Fruit fly (Drosophila melanogaster) whole organism, adult: ENCODE results near the gene Nemp.
A peak's percentile ranks its signal among the peaks of the same experiment; 100 is the strongest.

Source experiments
- CG33017 ChIP-seq: fragments of 200-800 bp; sonication (Bioruptor generic); optimal IDR thresholded peaks from 2 replicates; lab custom pipeline; 2018; ENCODE audit warnings: missing biosample characterization, mild to moderate bottlenecking, missing genetic modification characterization, moderate library complexity
- Crg-1 ChIP-seq: fragments of 200-800 bp; sonication (Bioruptor generic); optimal IDR thresholded peaks from 2 replicates; lab custom pipeline; 2016; ENCODE audit warnings: missing biosample characterization, missing genetic modification characterization
- Mnt ChIP-seq: fragments of 200-800 bp; sonication (Bioruptor generic); optimal IDR thresholded peaks from 2 replicates; lab custom pipeline; 2016; ENCODE audit warnings: missing biosample characterization, mild to moderate bottlenecking, missing genetic modification characterization
- ovo ChIP-seq: fragments of 200-800 bp; sonication (Bioruptor generic); optimal IDR thresholded peaks from 2 replicates; lab custom pipeline; 2016; ENCODE audit warnings: missing biosample characterization, missing genetic modification characterization
- tj ChIP-seq: fragments of 200-800 bp; sonication (Bioruptor generic); optimal IDR thresholded peaks from 3 replicates; lab custom pipeline; 2017; ENCODE audit warnings: missing biosample characterization, mild to moderate bottlenecking, missing genetic modification characterization, moderate library complexity

DNA sequence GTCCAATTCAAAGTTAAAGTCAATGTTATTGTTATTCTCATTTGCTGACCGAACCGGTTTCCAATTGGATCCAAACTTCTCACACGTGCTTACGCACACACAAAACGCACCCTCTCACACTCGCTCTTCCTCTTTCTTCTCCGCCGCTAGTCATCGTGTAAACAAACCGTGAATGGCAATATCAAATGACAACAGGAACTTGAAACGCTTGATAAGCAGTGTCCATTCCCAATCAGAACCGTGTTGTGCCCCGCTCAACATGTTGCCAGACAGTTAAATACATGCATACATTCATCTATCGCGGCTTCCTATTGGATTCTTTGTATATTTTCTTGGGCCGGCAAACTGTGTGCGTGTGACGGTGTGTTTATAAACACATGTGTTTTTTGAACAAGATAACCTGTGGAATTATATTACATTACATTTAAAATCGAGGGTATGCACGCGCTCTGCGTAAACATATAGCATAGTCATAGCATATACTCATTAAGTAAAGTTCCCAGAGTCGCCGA is 965 bp upstream of the Nemp start:
- TF ChIP-seq CG33017 (tag; lab: Kevin White, UChicago) (no peak), Crg-1 (GFP tag; lab: Kevin White, UChicago) (no peak), ovo (GFP tag; lab: Kevin White, UChicago) (peak; percentile 73), Mnt (GFP tag; lab: Kevin White, UChicago) (peak; percentile 96), tj (peak; percentile 82)
